Worm (Caenorhabditis elegans) whole organism, early embryonic: ENCODE data around the gene nhr-156.

Experiments used
- B0310.2 ChIP-seq: sonication (generic microtip); optimal IDR thresholded peaks from 2 replicates; lab custom pipeline; 2016; ENCODE audit warnings: mild to moderate bottlenecking, missing genetic modification characterization, missing compliant biosample characterization
- aly-1 ChIP-seq: sonication (generic microtip); optimal IDR thresholded peaks from 2 replicates; lab custom pipeline; 2016; ENCODE audit warnings: missing genetic modification characterization, missing compliant biosample characterization
- ama-1 ChIP-seq: fragments of 150-350 bp; optimal IDR thresholded peaks from 2 replicates; lab custom pipeline; 2014
- ceh-13 ChIP-seq: fragments of 200-800 bp; sonication (Bioruptor generic); optimal IDR thresholded peaks from 2 replicates; lab custom pipeline; 2018; ENCODE audit warnings: mild to moderate bottlenecking, missing genetic modification characterization, missing compliant biosample characterization
- ets-7 ChIP-seq: sonication (generic microtip); optimal IDR thresholded peaks from 2 replicates; lab custom pipeline; 2016; ENCODE audit warnings: missing genotype, missing genetic modification characterization, missing compliant biosample characterization
- hmbx-1 ChIP-seq: sonication (generic microtip); optimal IDR thresholded peaks from 2 replicates; lab custom pipeline; 2016; ENCODE audit warnings: mild to moderate bottlenecking, missing genetic modification characterization, missing compliant biosample characterization
- hmg-4 ChIP-seq: fragments of 200-800 bp; sonication (Bioruptor generic); optimal IDR thresholded peaks from 2 replicates; lab custom pipeline; 2018; ENCODE audit warnings: mild to moderate bottlenecking, missing genetic modification characterization, missing compliant biosample characterization
- scrt-1 ChIP-seq: fragments of 200-800 bp; sonication (Bioruptor generic); IDR thresholded peaks from 2 replicates; pipeline ENCODE4 v1.3.6; 2022; ENCODE audit warnings: missing genetic modification characterization, missing compliant biosample characterization
- sea-1 ChIP-seq: fragments of 200-800 bp; sonication (Bioruptor generic); conservative IDR thresholded peaks from 2 replicates; pipeline ENCODE4 v1.3.6; 2022; ENCODE audit warnings: missing genetic modification characterization, missing compliant biosample characterization

ce11 chrV:3949723-3950122 is 43.8 kb downstream of the nhr-156 start, which contains the start of gene dach-1:
- TF ChIP-seq aly-1 (tag; lab: Kevin White, UChicago) (no peak), hmbx-1 (tag; lab: Kevin White, UChicago) (no peak), scrt-1 (GFP tag; lab: Robert Waterston, UW) (no peak), B0310.2 (no peak), ets-7 (tag; lab: Kevin White, UChicago) (no peak), ceh-13 (GFP tag; lab: Kevin White, UChicago) (no peak), hmg-4 (GFP tag; lab: Kevin White, UChicago) (no peak), ama-1 (no peak), sea-1 (GFP tag; lab: Robert Waterston, UW) (no peak)
